Worm (Caenorhabditis elegans) whole organism, L2 larva: ENCODE measurements around the gene pdhk-2.

Experiments
- C34F6.9 ChIP-seq: fragments of 150-350 bp; optimal IDR thresholded peaks from 2 replicates; lab custom pipeline; 2014; ENCODE audit warnings: missing biosample characterization, missing genetic modification characterization
- F13H6.1 ChIP-seq: sonication (generic microtip); optimal IDR thresholded peaks from 2 replicates; lab custom pipeline; 2016; ENCODE audit warnings: missing genetic modification characterization, missing compliant biosample characterization
- R02D3.7 ChIP-seq: fragments of 150-350 bp; optimal IDR thresholded peaks from 2 replicates; lab custom pipeline; 2014; ENCODE audit warnings: missing biosample characterization, missing genetic modification characterization
- Y55F3AM.14 ChIP-seq: fragments of 200-800 bp; sonication (Bioruptor generic); optimal IDR thresholded peaks from 2 replicates; lab custom pipeline; 2018; ENCODE audit warnings: mild to moderate bottlenecking, missing genetic modification characterization, missing compliant biosample characterization
- ZK546.5 ChIP-seq: sonication (generic microtip); optimal IDR thresholded peaks from 2 replicates; lab custom pipeline; 2017; ENCODE audit warnings: missing biosample characterization, missing genetic modification characterization
- alr-1 ChIP-seq: fragments of 150-350 bp; optimal IDR thresholded peaks from 2 replicates; lab custom pipeline; 2014; ENCODE audit warnings: missing biosample characterization, missing genetic modification characterization
- aly-2 ChIP-seq: fragments of 150-350 bp; optimal IDR thresholded peaks from 2 replicates; lab custom pipeline; 2014; ENCODE audit warnings: missing biosample characterization, missing genetic modification characterization
- ama-1 ChIP-seq: fragments of 150-350 bp; optimal IDR thresholded peaks from 2 replicates; lab custom pipeline; 2018; ENCODE audit warnings: inconsistent platforms
- blmp-1 ChIP-seq: sonication (generic microtip); optimal IDR thresholded peaks from 2 replicates; lab custom pipeline; 2017; ENCODE audit warnings: missing genetic modification characterization, mild to moderate bottlenecking, missing compliant biosample characterization, antibody characterized with exemption, moderate library complexity; ENCODE audit not compliant: insufficient read depth
- ceh-16 ChIP-seq: fragments of 150-350 bp; optimal IDR thresholded peaks from 2 replicates; lab custom pipeline; 2014; ENCODE audit warnings: missing biosample characterization, missing genetic modification characterization
- ceh-82 ChIP-seq: fragments of 150-350 bp; optimal IDR thresholded peaks from 2 replicates; lab custom pipeline; 2014; ENCODE audit warnings: missing biosample characterization, missing genetic modification characterization
- crh-2 ChIP-seq: sonication (generic microtip); optimal IDR thresholded peaks from 2 replicates; lab custom pipeline; 2017; ENCODE audit warnings: missing biosample characterization, missing genetic modification characterization
- dmd-4 ChIP-seq: sonication (generic microtip); optimal IDR thresholded peaks from 2 replicates; lab custom pipeline; 2017; ENCODE audit warnings: missing biosample characterization, missing genetic modification characterization
- egl-27 ChIP-seq: sonication (generic microtip); optimal IDR thresholded peaks from 3 replicates; lab custom pipeline; 2017; ENCODE audit warnings: missing biosample characterization, missing genetic modification reagents, missing genetic modification characterization
- elt-1 ChIP-seq: fragments of 150-350 bp; optimal IDR thresholded peaks from 2 replicates; lab custom pipeline; 2014; ENCODE audit warnings: missing biosample characterization, missing genetic modification characterization
- elt-3 ChIP-seq: sonication (generic microtip); optimal IDR thresholded peaks from 2 replicates; lab custom pipeline; 2017; ENCODE audit warnings: missing biosample characterization, missing genetic modification characterization
- fos-1 ChIP-seq: fragments of 150-350 bp; optimal IDR thresholded peaks from 2 replicates; lab custom pipeline; 2014; ENCODE audit warnings: missing biosample characterization, missing genetic modification characterization
- gmeb-1 ChIP-seq: fragments of 150-350 bp; optimal IDR thresholded peaks from 2 replicates; lab custom pipeline; 2014; ENCODE audit warnings: missing biosample characterization, missing genetic modification characterization
- lin-11 ChIP-seq: fragments of 150-350 bp; sonication (generic microtip); optimal IDR thresholded peaks from 2 replicates; lab custom pipeline; 2014; ENCODE audit warnings: missing biosample characterization, missing genetic modification characterization, inconsistent platforms, mixed read lengths
- lin-13 ChIP-seq: fragments of 150-350 bp; optimal IDR thresholded peaks from 2 replicates; lab custom pipeline; 2014; ENCODE audit warnings: missing biosample characterization, missing genetic modification reagents, missing genetic modification characterization
- lin-39 ChIP-seq: fragments of 150-350 bp; optimal IDR thresholded peaks from 2 replicates; lab custom pipeline; 2014; ENCODE audit warnings: missing biosample characterization, missing genetic modification reagents, missing genetic modification characterization
- lsy-2 ChIP-seq, 2 experiments: fragments of 150-350 bp in 1 of 2; sonication (generic microtip) in 1 of 2; optimal IDR thresholded peaks; 2 replicates each; lab custom pipeline; 2014 to 2017; ENCODE audit warnings: missing biosample characterization in 2 of 2, missing genetic modification characterization in 2 of 2
- mab-5 ChIP-seq: fragments of 150-350 bp; optimal IDR thresholded peaks from 2 replicates; lab custom pipeline; 2014; ENCODE audit warnings: missing biosample characterization, missing genetic modification characterization
- mbf-1 ChIP-seq: sonication (generic microtip); optimal IDR thresholded peaks from 2 replicates; lab custom pipeline; 2017; ENCODE audit warnings: missing biosample characterization, missing genetic modification characterization
- mdl-1 ChIP-seq, 2 experiments: fragments of 150-350 bp in 1 of 2; sonication (generic microtip) in 1 of 2; optimal IDR thresholded peaks; 2 replicates each; lab custom pipeline; 2017; ENCODE audit warnings: missing biosample characterization in 2 of 2, missing genetic modification characterization in 2 of 2
- nhr-10 ChIP-seq: sonication (generic microtip); optimal IDR thresholded peaks from 2 replicates; lab custom pipeline; 2017; ENCODE audit warnings: missing biosample characterization, missing genetic modification characterization
- nhr-11 ChIP-seq: fragments of 150-350 bp; optimal IDR thresholded peaks from 2 replicates; lab custom pipeline; 2014; ENCODE audit warnings: missing biosample characterization, missing genetic modification characterization
- nhr-12 ChIP-seq: fragments of 150-350 bp; optimal IDR thresholded peaks from 2 replicates; lab custom pipeline; 2014; ENCODE audit warnings: missing biosample characterization, missing genetic modification characterization
- nhr-129 ChIP-seq: fragments of 150-350 bp; optimal IDR thresholded peaks from 2 replicates; lab custom pipeline; 2014; ENCODE audit warnings: missing biosample characterization, missing genetic modification characterization
- nhr-21 ChIP-seq: fragments of 150-350 bp; optimal IDR thresholded peaks from 2 replicates; lab custom pipeline; 2014; ENCODE audit warnings: missing biosample characterization, missing genetic modification characterization
- nhr-23 ChIP-seq: fragments of 150-350 bp; optimal IDR thresholded peaks from 2 replicates; lab custom pipeline; 2014; ENCODE audit warnings: missing biosample characterization, missing genetic modification reagents, missing genetic modification characterization
- nhr-237 ChIP-seq: fragments of 150-350 bp; optimal IDR thresholded peaks from 2 replicates; lab custom pipeline; 2014; ENCODE audit warnings: missing biosample characterization, missing genetic modification characterization
- nhr-25 ChIP-seq: fragments of 150-350 bp; sonication (generic microtip); optimal IDR thresholded peaks from 3 replicates; lab custom pipeline; 2014; ENCODE audit warnings: missing biosample characterization, missing genetic modification characterization
- nhr-6 ChIP-seq: fragments of 150-350 bp; optimal IDR thresholded peaks from 2 replicates; lab custom pipeline; 2014; ENCODE audit warnings: missing biosample characterization, missing genetic modification characterization
- nhr-77 ChIP-seq: fragments of 150-350 bp; optimal IDR thresholded peaks from 2 replicates; lab custom pipeline; 2014; ENCODE audit warnings: missing biosample characterization, missing genetic modification characterization
- peb-1 ChIP-seq: fragments of 150-350 bp; optimal IDR thresholded peaks from 2 replicates; lab custom pipeline; 2014; ENCODE audit warnings: missing biosample characterization, missing genetic modification characterization
- sem-4 ChIP-seq: fragments of 150-350 bp; optimal IDR thresholded peaks from 2 replicates; lab custom pipeline; 2014; ENCODE audit warnings: missing biosample characterization, missing genetic modification reagents, missing genetic modification characterization
- skn-1 ChIP-seq: sonication (generic microtip); optimal IDR thresholded peaks from 2 replicates; lab custom pipeline; 2017; ENCODE audit warnings: missing biosample characterization, missing genetic modification characterization
- sma-3 ChIP-seq: sonication (generic microtip); optimal IDR thresholded peaks from 2 replicates; lab custom pipeline; 2016; ENCODE audit warnings: missing genetic modification reagents, missing genetic modification characterization, missing compliant biosample characterization
- sma-9 ChIP-seq, 2 experiments: fragments of 150-350 bp in 1 of 2; sonication (generic microtip) in 1 of 2; optimal IDR thresholded peaks; 2 replicates each; lab custom pipeline; 2014 to 2016; ENCODE audit warnings: missing genetic modification characterization in 2 of 2, mild to moderate bottlenecking in 1 of 2, missing biosample characterization in 1 of 2, missing compliant biosample characterization in 1 of 2, missing genetic modification reagents in 1 of 2, moderate library complexity in 1 of 2
- snpc-4 ChIP-seq: fragments of 150-350 bp; optimal IDR thresholded peaks from 2 replicates; lab custom pipeline; 2014; ENCODE audit warnings: missing biosample characterization, missing genetic modification characterization
- unc-39 ChIP-seq: fragments of 150-350 bp; optimal IDR thresholded peaks from 2 replicates; lab custom pipeline; 2014; ENCODE audit warnings: missing biosample characterization, missing genetic modification characterization
- unc-55 ChIP-seq: fragments of 150-350 bp; sonication (generic microtip); optimal IDR thresholded peaks from 3 replicates; lab custom pipeline; 2014; ENCODE audit warnings: missing biosample characterization, missing genetic modification reagents, missing genetic modification characterization
- unc-62 ChIP-seq: fragments of 150-350 bp; optimal IDR thresholded peaks from 2 replicates; lab custom pipeline; 2014; ENCODE audit warnings: missing biosample characterization, missing genetic modification reagents, missing genetic modification characterization
- zag-1 ChIP-seq: fragments of 150-350 bp; optimal IDR thresholded peaks from 2 replicates; lab custom pipeline; 2014; ENCODE audit warnings: missing biosample characterization, missing genetic modification characterization
- ztf-1 ChIP-seq: fragments of 200-800 bp; sonication (Bioruptor generic); conservative IDR thresholded peaks from 2 replicates; pipeline ENCODE4 v1.3.6; 2022; ENCODE audit warnings: missing genetic modification characterization, missing compliant biosample characterization
- ztf-11 ChIP-seq: sonication (generic microtip); optimal IDR thresholded peaks from 2 replicates; lab custom pipeline; 2017; ENCODE audit warnings: missing biosample characterization, missing genetic modification characterization
- ztf-4 ChIP-seq: fragments of 150-350 bp; optimal IDR thresholded peaks from 2 replicates; lab custom pipeline; 2014; ENCODE audit warnings: missing biosample characterization, missing genetic modification characterization

The pdhk-2 gene

ce11 chrIII:8689143-8689542 lies 52.1 kb downstream of the pdhk-2 start:
- TF ChIP-seq sma-9 (GFP tag; optimal IDR thresholded peaks at IDR 0.05; lab: Kevin White, UChicago) (no peak), sma-9 (tag; optimal IDR thresholded peaks at IDR 0.05; lab: Kevin White, UChicago) (no peak), ztf-11 (no peak), nhr-23 (tag; lab: Kevin White, UChicago) (no peak), unc-39 (tag; lab: Kevin White, UChicago) (no peak), nhr-10 (tag; lab: Kevin White, UChicago) (no peak), gmeb-1 (tag; lab: Kevin White, UChicago) (no peak), nhr-11 (tag; lab: Kevin White, UChicago) (no peak), nhr-237 (tag; lab: Kevin White, UChicago) (no peak), mbf-1 (no peak), elt-1 (no peak), lin-13 (GFP tag; lab: Kevin White, UChicago) (no peak), elt-3 (tag; lab: Kevin White, UChicago) (no peak), alr-1 (tag; lab: Kevin White, UChicago) (no peak)

- TF ChIP-seq R02D3.7 (tag; lab: Kevin White, UChicago) (no peak), elt-1 (no peak), ama-1 (no peak), nhr-237 (tag; lab: Kevin White, UChicago) (no peak), skn-1 (tag; lab: Kevin White, UChicago) (no peak), F13H6.1 (tag; lab: Kevin White, UChicago) (peak; percentile 12), sem-4 (tag; lab: Kevin White, UChicago) (no peak), nhr-129 (tag; lab: Kevin White, UChicago) (peak; percentile 38), unc-62 (GFP tag; lab: Kevin White, UChicago) (no peak), sma-3 (GFP tag; lab: Kevin White, UChicago) (peak; percentile 45), C34F6.9 (tag; lab: Kevin White, UChicago) (peak; percentile 9), ZK546.5 (tag; lab: Kevin White, UChicago) (no peak), mdl-1 (tag; optimal IDR thresholded peaks at IDR 0.05; lab: Kevin White, UChicago) (no peak), unc-55 (GFP tag; lab: Kevin White, UChicago) (no peak), peb-1 (no peak), Y55F3AM.14 (no peak), lin-39 (tag; lab: Kevin White, UChicago) (no peak), nhr-21 (tag; lab: Kevin White, UChicago) (peak; percentile 53), nhr-12 (tag; lab: Kevin White, UChicago) (no peak), aly-2 (tag; lab: Kevin White, UChicago) (no peak), dmd-4 (tag; lab: Kevin White, UChicago) (no peak), nhr-77 (no peak), mbf-1 (no peak), gmeb-1 (tag; lab: Kevin White, UChicago) (no peak), sma-9 (GFP tag; optimal IDR thresholded peaks at IDR 0.05; lab: Kevin White, UChicago) (peak; percentile 41), sma-9 (tag; optimal IDR thresholded peaks at IDR 0.05; lab: Kevin White, UChicago) (no peak), blmp-1 (tag; lab: Kevin White, UChicago) (no peak), nhr-23 (tag; lab: Kevin White, UChicago) (no peak), nhr-6 (no peak), ceh-16 (no peak), mab-5 (tag; lab: Kevin White, UChicago) (no peak), ztf-4 (tag; lab: Kevin White, UChicago) (no peak), ceh-82 (tag; lab: Kevin White, UChicago) (no peak), crh-2 (peak; percentile 18), zag-1 (tag; lab: Kevin White, UChicago) (no peak), lsy-2 (tag; optimal IDR thresholded peaks at IDR 0.05; lab: Kevin White, UChicago) (peak in 1 of 2 experiments; percentile 20), nhr-11 (tag; lab: Kevin White, UChicago) (no peak), lin-11 (tag; lab: Kevin White, UChicago) (no peak), alr-1 (tag; lab: Kevin White, UChicago) (no peak), snpc-4 (tag; lab: Kevin White, UChicago) (no peak), lin-13 (GFP tag; lab: Kevin White, UChicago) (no peak), unc-39 (tag; lab: Kevin White, UChicago) (no peak), fos-1 (tag; lab: Kevin White, UChicago) (peak; percentile 19), nhr-10 (tag; lab: Kevin White, UChicago) (no peak), nhr-25 (peak; percentile 60), elt-3 (tag; lab: Kevin White, UChicago) (no peak), ztf-1 (GFP tag; lab: Robert Waterston, UW) (no peak), ztf-11 (no peak), egl-27 (tag; lab: Kevin White, UChicago) (no peak)
Observed at ce11 chrIII:8688438-8688946, 52.7 kb downstream of the pdhk-2 start, which contains the start of gene hadb-1. Gene hadb-1 (minus strand): TSS chrIII:8688488.
